Fruit fly (Drosophila melanogaster): Measurements from ENCODE around the gene CG32022.
A peak's percentile ranks its signal among the peaks of the same experiment; 100 is the strongest.

Gene CG32022

DNA sequence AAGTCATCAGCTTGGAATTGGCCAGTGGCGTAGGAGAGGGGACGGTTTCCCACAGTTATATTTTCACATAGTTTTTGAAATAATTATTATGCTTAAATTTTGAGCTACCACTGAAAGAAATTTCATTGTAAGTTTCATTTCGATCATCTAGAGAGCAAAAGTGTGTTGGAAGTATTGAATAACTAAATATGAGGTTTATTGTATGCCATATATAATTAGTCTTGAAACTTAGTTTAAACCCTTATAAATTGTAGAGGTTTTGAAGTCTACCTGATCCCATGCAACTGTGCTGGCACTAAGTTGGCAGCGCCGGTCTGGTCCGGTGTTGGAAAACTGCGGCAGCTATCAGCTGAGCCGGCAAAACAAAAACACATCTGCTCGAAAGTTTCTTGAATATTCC, at the start of gene CG32022, which contains the start of gene CG6511 (continued):
- peak; percentile 99 for TF ChIP-seq zfh2 (GFP tag; optimal IDR thresholded peaks at IDR 0.05)
- peak; percentile 97 for TF ChIP-seq CG12391 (tag; optimal IDR thresholded peaks at IDR 0.05)
- TF ChIP-seq tna (GFP tag; IDR thresholded peaks at IDR 0.05; ENCODE audit: partially characterized antibody): no peak
- TF ChIP-seq Mrtf (GFP tag; IDR thresholded peaks at IDR 0.05): peak; percentile 95
- peak; percentile 93 for TF ChIP-seq jing (GFP tag; optimal IDR thresholded peaks at IDR 0.05)
- peak; percentile 96 for TF ChIP-seq seq (GFP tag; IDR thresholded peaks at IDR 0.05)
- TF ChIP-seq BtbVII (GFP tag; optimal IDR thresholded peaks at IDR 0.05): peak; percentile 95
- no peak for TF ChIP-seq Opbp (GFP tag; IDR thresholded peaks at IDR 0.05; ENCODE audit: partially characterized antibody)
- TF ChIP-seq NK7.1 (GFP tag; optimal IDR thresholded peaks at IDR 0.05): peak; percentile 95
- peak; percentile 97 for TF ChIP-seq Atf-2 (GFP tag; optimal IDR thresholded peaks at IDR 0.05)
- TF ChIP-seq CG9932 (GFP tag; IDR thresholded peaks at IDR 0.05): peak; percentile 99
- peak; percentile 95 for TF ChIP-seq disco-r (GFP tag; optimal IDR thresholded peaks at IDR 0.05)
- peak; percentile 15 to 81 for TF ChIP-seq insv (GFP tag; optimal IDR thresholded peaks at IDR 0.05)
- TF ChIP-seq CG1792 (GFP tag; optimal IDR thresholded peaks at IDR 0.05): peak; percentile 95
- no peak for TF ChIP-seq HLHmδ (GFP tag; optimal IDR thresholded peaks at IDR 0.05)
- TF ChIP-seq bcd (GFP tag; optimal IDR thresholded peaks at IDR 0.05): peak; percentile 98
- no peak for TF ChIP-seq unc-4 (GFP tag; IDR thresholded peaks at IDR 0.05; ENCODE audit: partially characterized antibody)
- peak; percentile 96 for TF ChIP-seq CG8924 (tag; optimal IDR thresholded peaks at IDR 0.05)
- TF ChIP-seq ab (GFP tag; optimal IDR thresholded peaks at IDR 0.05): peak; percentile 93
- peak; percentile 40 for TF ChIP-seq CG9797 (GFP tag; optimal IDR thresholded peaks at IDR 0.05)
- TF ChIP-seq NFAT (GFP tag; IDR thresholded peaks at IDR 0.05): peak; percentile 95
- peak; percentile 99 for TF ChIP-seq CG17361 (GFP tag; IDR thresholded peaks at IDR 0.05)
- TF ChIP-seq Mes4 (GFP tag; optimal IDR thresholded peaks at IDR 0.05): peak; percentile 93
- peak; percentile 96 for TF ChIP-seq Hmx (GFP tag; optimal IDR thresholded peaks at IDR 0.05)
- no peak for TF ChIP-seq nerfin-2 (GFP tag; IDR thresholded peaks at IDR 0.05; ENCODE audit: partially characterized antibody)
- TF ChIP-seq fu2 (GFP tag; optimal IDR thresholded peaks at IDR 0.05): peak; percentile 98
- peak; percentile 95 for TF ChIP-seq eyg (GFP tag; optimal IDR thresholded peaks at IDR 0.05)
- no peak for TF ChIP-seq br (optimal IDR thresholded peaks at IDR 0.05)
- TF ChIP-seq Abd-B (GFP tag; optimal IDR thresholded peaks at IDR 0.05): peak; percentile 99
- TF ChIP-seq Mad (GFP tag; optimal IDR thresholded peaks at IDR 0.05): peak; percentile 97
- TF ChIP-seq CG1603 (tag; optimal IDR thresholded peaks at IDR 0.05): peak; percentile 89
- TF ChIP-seq CG7786 (GFP tag; optimal IDR thresholded peaks at IDR 0.05): peak; percentile 98
- peak; percentile 15 for TF ChIP-seq gfzf (GFP tag; optimal IDR thresholded peaks at IDR 0.05)
- peak; percentile 96 for TF ChIP-seq Fer2 (tag; optimal IDR thresholded peaks at IDR 0.05)
- TF ChIP-seq ap (GFP tag; IDR thresholded peaks at IDR 0.05): peak; percentile 89
- peak; percentile 94 for TF ChIP-seq so (GFP tag; IDR thresholded peaks at IDR 0.05)
- peak; percentile 94; the same call in 1 of the 2 replicates for TF ChIP-seq CG11247 (GFP tag; IDR thresholded peaks at IDR 0.05)
- peak; percentile 99 for TF ChIP-seq CG2120 (GFP tag; optimal IDR thresholded peaks at IDR 0.05)
- peak; percentile 99 for TF ChIP-seq Hr3 (GFP tag; optimal IDR thresholded peaks at IDR 0.05)
- TF ChIP-seq sim (GFP tag; IDR thresholded peaks at IDR 0.05): no peak
- peak; percentile 98 for TF ChIP-seq CG10267 (tag; optimal IDR thresholded peaks at IDR 0.05)
- TF ChIP-seq Bdp1 (GFP tag; optimal IDR thresholded peaks at IDR 0.05): peak; percentile 91
- peak; percentile 95 to 98 for TF ChIP-seq Pdp1 (GFP tag; optimal IDR thresholded peaks at IDR 0.05)
- TF ChIP-seq ash1 (GFP tag; optimal IDR thresholded peaks at IDR 0.05): peak; percentile 48
- peak; percentile 91 for TF ChIP-seq lbe (GFP tag; optimal IDR thresholded peaks at IDR 0.05)
- peak; percentile 88 for TF ChIP-seq CG8281 (tag; optimal IDR thresholded peaks at IDR 0.05)
- TF ChIP-seq CG4707 (GFP tag; optimal IDR thresholded peaks at IDR 0.05): peak; percentile 60
- TF ChIP-seq tx (GFP tag; optimal IDR thresholded peaks at IDR 0.05): peak; percentile 99
- peak; percentile 99 for TF ChIP-seq CG30403 (GFP tag; optimal IDR thresholded peaks at IDR 0.05)
- TF ChIP-seq Dip2 (GFP tag; IDR thresholded peaks at IDR 0.05): peak; percentile 72
- TF ChIP-seq trem (tag; optimal IDR thresholded peaks at IDR 0.05): peak; percentile 99
- TF ChIP-seq vfl (GFP tag; optimal IDR thresholded peaks at IDR 0.05): peak; percentile 97
